Worm (Caenorhabditis elegans) whole organism, L1 larva: ENCODE data around the gene col-157.

Experiments used
- C04F5.9 ChIP-seq: sonication (generic microtip); optimal IDR thresholded peaks from 2 replicates; lab custom pipeline; 2016; ENCODE audit warnings: missing genetic modification characterization, missing compliant biosample characterization
- C34B4.2 ChIP-seq: sonication (generic microtip); optimal IDR thresholded peaks from 2 replicates; lab custom pipeline; 2017; ENCODE audit warnings: mild to moderate bottlenecking, missing genetic modification characterization, missing compliant biosample characterization
- aha-1 ChIP-seq: fragments of 150-350 bp; optimal IDR thresholded peaks from 2 replicates; lab custom pipeline; 2014; ENCODE audit warnings: missing biosample characterization, missing genetic modification characterization
- alr-1 ChIP-seq: fragments of 200-800 bp; sonication (Bioruptor generic); optimal IDR thresholded peaks from 2 replicates; lab custom pipeline; 2018; ENCODE audit warnings: borderline replicate concordance, mild to moderate bottlenecking, missing genetic modification characterization, missing compliant biosample characterization
- blmp-1 ChIP-seq: fragments of 150-350 bp; optimal IDR thresholded peaks from 2 replicates; lab custom pipeline; 2014; ENCODE audit warnings: missing biosample characterization, missing genetic modification characterization
- ceh-63 ChIP-seq: fragments of 200-800 bp; sonication (Bioruptor generic); optimal IDR thresholded peaks from 2 replicates; lab custom pipeline; 2018; ENCODE audit warnings: mild to moderate bottlenecking, missing genetic modification characterization, missing compliant biosample characterization
- ceh-82 ChIP-seq, 3 experiments: fragments of 150-350 bp in 1 of 3; sonication (generic microtip) in 2 of 3; optimal IDR thresholded peaks; 2 replicates each; lab custom pipeline; 2014 to 2017; ENCODE audit warnings: missing biosample characterization in 3 of 3, missing genetic modification characterization in 3 of 3
- ceh-90 ChIP-seq: sonication (generic microtip); optimal IDR thresholded peaks from 2 replicates; lab custom pipeline; 2016; ENCODE audit warnings: missing genetic modification characterization, missing compliant biosample characterization
- ces-1 ChIP-seq: fragments of 150-350 bp; optimal IDR thresholded peaks from 2 replicates; lab custom pipeline; 2014; ENCODE audit warnings: missing biosample characterization, missing genetic modification reagents, missing genetic modification characterization
- dsc-1 ChIP-seq: sonication (generic microtip); optimal IDR thresholded peaks from 2 replicates; lab custom pipeline; 2016; ENCODE audit warnings: mild to moderate bottlenecking, missing genetic modification characterization, missing compliant biosample characterization
- efl-1 ChIP-seq, 4 experiments: fragments of 150-350 bp; optimal IDR thresholded peaks in 3 of 4; peaks in 1 of 4; 1 replicate in 1 of 4; 2 replicates in 3 of 4; lab custom pipeline; 2014; ENCODE audit warnings: missing biosample characterization in 2 of 4, missing genetic modification characterization in 2 of 4, missing genetic modification reagents in 2 of 4
- egl-27 ChIP-seq, 2 experiments: fragments of 150-350 bp in 1 of 2; sonication (generic microtip); optimal IDR thresholded peaks; 3 replicates each; lab custom pipeline; 2017 to 2018; ENCODE audit warnings: missing biosample characterization in 2 of 2, missing genetic modification characterization in 2 of 2, missing genetic modification reagents in 2 of 2
- elt-3 ChIP-seq, 6 experiments: fragments of 150-350 bp in 1 of 6; sonication (generic microtip); optimal IDR thresholded peaks; 2 replicates each; lab custom pipeline; 2017 to 2018; ENCODE audit warnings: missing biosample characterization in 6 of 6, missing genetic modification characterization in 6 of 6, inconsistent platforms in 1 of 6
- ets-5 ChIP-seq: fragments of 200-800 bp; sonication (Bioruptor generic); IDR thresholded peaks from 2 replicates; pipeline ENCODE4 v1.3.6; 2022; ENCODE audit warnings: missing genetic modification characterization, missing compliant biosample characterization
- fkh-4 ChIP-seq: sonication (generic microtip); optimal IDR thresholded peaks from 2 replicates; lab custom pipeline; 2016; ENCODE audit warnings: missing compliant biosample characterization, missing genetic modification characterization, borderline replicate concordance
- fkh-8 ChIP-seq: sonication (generic microtip); optimal IDR thresholded peaks from 2 replicates; lab custom pipeline; 2016; ENCODE audit warnings: mild to moderate bottlenecking, missing genetic modification characterization, missing compliant biosample characterization
- isw-1 ChIP-seq: fragments of 200-800 bp; sonication (Bioruptor generic); IDR thresholded peaks from 2 replicates; pipeline ENCODE4 v1.3.6; 2022; ENCODE audit warnings: missing genetic modification characterization, missing compliant biosample characterization
- lin-13 ChIP-seq: fragments of 150-350 bp; optimal IDR thresholded peaks from 2 replicates; lab custom pipeline; 2014; ENCODE audit warnings: missing biosample characterization, missing genetic modification reagents, missing genetic modification characterization
- lin-14 ChIP-seq: fragments of 200-800 bp; sonication (Bioruptor generic); optimal IDR thresholded peaks from 2 replicates; lab custom pipeline; 2018; ENCODE audit warnings: mild to moderate bottlenecking, missing genetic modification characterization, moderate library complexity, missing compliant biosample characterization
- lin-15B ChIP-seq: fragments of 150-350 bp; sonication (generic microtip); optimal IDR thresholded peaks from 3 replicates; lab custom pipeline; 2014; ENCODE audit warnings: missing biosample characterization, missing genetic modification characterization
- lin-39 ChIP-seq: fragments of 150-350 bp; optimal IDR thresholded peaks from 2 replicates; lab custom pipeline; 2014; ENCODE audit warnings: missing biosample characterization, missing genetic modification reagents, missing genetic modification characterization
- lsy-2 ChIP-seq, 2 experiments: fragments of 150-350 bp; optimal IDR thresholded peaks; 2 replicates each; lab custom pipeline; 2014; ENCODE audit warnings: missing biosample characterization in 2 of 2, missing genetic modification characterization in 2 of 2
- mdl-1 ChIP-seq, 2 experiments: fragments of 150-350 bp; optimal IDR thresholded peaks; 2 replicates each; lab custom pipeline; 2014 to 2017; ENCODE audit warnings: missing biosample characterization in 2 of 2, missing genetic modification characterization in 2 of 2, inconsistent platforms in 1 of 2
- mep-1 ChIP-seq: fragments of 150-350 bp; optimal IDR thresholded peaks from 2 replicates; lab custom pipeline; 2014; ENCODE audit warnings: missing biosample characterization, missing genetic modification characterization
- nhr-19 ChIP-seq: fragments of 200-800 bp; sonication (Bioruptor generic); conservative IDR thresholded peaks from 2 replicates; pipeline ENCODE4 v1.3.6; 2022; ENCODE audit warnings: missing genetic modification characterization, missing compliant biosample characterization
- nhr-20 ChIP-seq: sonication (generic microtip); optimal IDR thresholded peaks from 2 replicates; lab custom pipeline; 2016; ENCODE audit warnings: mild to moderate bottlenecking, missing genetic modification characterization, missing compliant biosample characterization
- nhr-237 ChIP-seq: fragments of 150-350 bp; optimal IDR thresholded peaks from 2 replicates; lab custom pipeline; 2014; ENCODE audit warnings: missing biosample characterization, missing genetic modification characterization
- nhr-71 ChIP-seq: sonication (generic microtip); optimal IDR thresholded peaks from 2 replicates; lab custom pipeline; 2016; ENCODE audit warnings: mild to moderate bottlenecking, missing genetic modification characterization, moderate library complexity, missing compliant biosample characterization
- nhr-77 ChIP-seq: fragments of 150-350 bp; optimal IDR thresholded peaks from 2 replicates; lab custom pipeline; 2014; ENCODE audit warnings: missing biosample characterization, missing genetic modification characterization
- nhr-85 ChIP-seq: sonication (generic microtip); peaks from one replicate; lab custom pipeline; 2016; ENCODE audit warnings: missing genetic modification characterization, inconsistent platforms, missing compliant biosample characterization
- nhr-90 ChIP-seq: sonication (generic microtip); optimal IDR thresholded peaks from 2 replicates; lab custom pipeline; 2016; ENCODE audit warnings: mild to moderate bottlenecking, missing genetic modification characterization, missing compliant biosample characterization; ENCODE audit not compliant: poor library complexity
- pag-3 ChIP-seq: sonication (generic microtip); optimal IDR thresholded peaks from 2 replicates; lab custom pipeline; 2017; ENCODE audit warnings: missing genetic modification characterization, mild to moderate bottlenecking, missing compliant biosample characterization, antibody characterized with exemption, borderline replicate concordance; ENCODE audit not compliant: insufficient read depth
- rnt-1 ChIP-seq: sonication (generic microtip); optimal IDR thresholded peaks from 2 replicates; lab custom pipeline; 2016; ENCODE audit warnings: mild to moderate bottlenecking, missing genetic modification characterization, moderate library complexity, missing compliant biosample characterization
- skn-1 ChIP-seq: fragments of 150-350 bp; optimal IDR thresholded peaks from 2 replicates; lab custom pipeline; 2014; ENCODE audit warnings: missing biosample characterization, missing genetic modification characterization
- snu-23 ChIP-seq: sonication (generic microtip); optimal IDR thresholded peaks from 2 replicates; lab custom pipeline; 2016; ENCODE audit warnings: missing genetic modification characterization, missing compliant biosample characterization
- sptf-1 ChIP-seq: fragments of 150-350 bp; optimal IDR thresholded peaks from 2 replicates; lab custom pipeline; 2014; ENCODE audit warnings: missing biosample characterization, missing genetic modification characterization
- sup-37 ChIP-seq: fragments of 200-800 bp; sonication (Bioruptor generic); optimal IDR thresholded peaks from 2 replicates; lab custom pipeline; 2018; ENCODE audit warnings: mild to moderate bottlenecking, missing genetic modification characterization, missing compliant biosample characterization
- swsn-7 ChIP-seq: sonication (generic microtip); optimal IDR thresholded peaks from 2 replicates; lab custom pipeline; 2016; ENCODE audit warnings: missing genetic modification characterization, missing compliant biosample characterization
- tbx-2 ChIP-seq: sonication (generic microtip); optimal IDR thresholded peaks from 2 replicates; lab custom pipeline; 2016; ENCODE audit warnings: missing genetic modification characterization, missing compliant biosample characterization
- tlp-1 ChIP-seq: fragments of 150-350 bp; optimal IDR thresholded peaks from 2 replicates; lab custom pipeline; 2014; ENCODE audit warnings: missing biosample characterization, missing genetic modification characterization
- unc-130 ChIP-seq: fragments of 150-350 bp; optimal IDR thresholded peaks from 2 replicates; lab custom pipeline; 2017; ENCODE audit warnings: missing biosample characterization, missing genetic modification characterization, inconsistent platforms
- unc-98 ChIP-seq: fragments of 200-800 bp; sonication (Bioruptor generic); IDR thresholded peaks from 2 replicates; pipeline ENCODE4 v1.3.6; 2022; ENCODE audit warnings: missing genetic modification characterization, missing compliant biosample characterization
- zag-1 ChIP-seq: fragments of 150-350 bp; optimal IDR thresholded peaks from 2 replicates; lab custom pipeline; 2014; ENCODE audit warnings: missing biosample characterization, missing genetic modification characterization
- ztf-11 ChIP-seq, 2 experiments: sonication (generic microtip); optimal IDR thresholded peaks; 2 replicates each; lab custom pipeline; 2016 to 2017; ENCODE audit warnings: missing genetic modification characterization in 2 of 2, missing biosample characterization in 1 of 2, missing compliant biosample characterization in 1 of 2

The col-157 gene

DNA sequence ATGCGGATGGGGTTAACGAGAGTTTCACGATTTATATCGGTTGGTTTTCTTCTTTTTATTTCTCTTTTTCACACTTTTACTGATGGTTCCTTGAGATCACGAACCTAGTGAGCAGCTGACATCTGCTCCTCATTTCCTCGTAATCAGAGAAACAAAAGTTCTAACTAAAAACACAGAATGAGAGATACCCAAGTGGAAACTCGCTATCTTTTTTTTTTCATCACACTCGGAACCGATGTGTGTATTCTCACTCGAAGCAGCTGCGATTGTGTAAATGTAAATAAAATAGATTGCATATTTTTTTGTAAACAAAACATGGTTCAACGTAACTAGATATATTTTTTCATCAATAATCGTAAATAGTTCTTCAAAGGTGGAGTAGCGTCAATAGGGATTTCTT is 22.5 kb downstream of the col-157 start:
- TF ChIP-seq mdl-1 (tag; optimal IDR thresholded peaks at IDR 0.05; lab: Kevin White, UChicago) (no peak), lin-13 (GFP tag; lab: Kevin White, UChicago) (no peak), unc-98 (GFP tag; lab: Robert Waterston, UW) (no peak), fkh-8 (no peak), efl-1 (optimal IDR thresholded peaks at IDR 0.05; lab: Kevin White, UChicago) (peak in 1 of 2 experiments; percentile 18), efl-1 (GFP tag; optimal IDR thresholded peaks at IDR 0.05 in 1 of 2; lab: Kevin White, UChicago) (no peak), snu-23 (GFP tag; lab: Kevin White, UChicago) (peak; percentile 40), nhr-71 (peak; percentile 72), tbx-2 (tag; lab: Kevin White, UChicago) (no peak), ceh-63 (GFP tag; lab: Kevin White, UChicago) (no peak), lin-15B (tag; lab: Kevin White, UChicago) (no peak), ets-5 (GFP tag; lab: Robert Waterston, UW) (no peak), lin-14 (GFP tag; lab: Kevin White, UChicago) (peak; percentile 88), ceh-82 (tag; optimal IDR thresholded peaks at IDR 0.05; lab: Kevin White, UChicago) (no peak), isw-1 (GFP tag; lab: Robert Waterston, UW) (no peak), nhr-20 (tag; lab: Kevin White, UChicago) (peak; percentile 33), mep-1 (peak; percentile 43), fkh-4 (tag; lab: Kevin White, UChicago) (peak; percentile 85), rnt-1 (tag; lab: Kevin White, UChicago) (peak; percentile 61), ztf-11 (tag; optimal IDR thresholded peaks at IDR 0.05; lab: Kevin White, UChicago) (no peak), nhr-237 (tag; lab: Kevin White, UChicago) (no peak), alr-1 (tag; lab: Kevin White, UChicago) (no peak), lsy-2 (tag; optimal IDR thresholded peaks at IDR 0.05; lab: Kevin White, UChicago) (peak; percentile 30 to 56), unc-130 (tag; lab: Kevin White, UChicago) (peak; percentile 27), nhr-19 (GFP tag; lab: Robert Waterston, UW) (peak; percentile 48), dsc-1 (peak; percentile 98)

DNA sequence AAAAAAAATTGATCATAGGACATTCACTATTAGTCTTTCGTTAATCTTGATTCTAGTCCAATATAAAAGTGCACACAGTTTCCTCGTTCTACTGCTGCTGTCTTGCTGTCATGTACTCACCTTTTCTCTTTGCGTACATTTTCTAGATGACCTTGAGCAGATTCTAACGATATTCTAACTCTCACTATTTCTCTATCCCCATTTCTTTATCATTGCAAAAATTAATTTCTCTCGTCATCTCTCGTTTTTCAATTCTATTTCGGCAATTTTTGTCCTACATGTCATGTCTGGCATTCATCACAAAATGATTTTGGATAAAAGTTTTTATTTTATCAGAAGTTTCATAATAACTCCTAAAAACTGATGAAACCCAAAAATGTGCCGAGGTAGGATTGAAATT is 24.9 kb downstream of the col-157 start, which contains the start of gene ttll-5:
Gene ttll-5 (plus strand): TSS at position 288 of the 400 bp plus-strand sequence.
- TF ChIP-seq egl-27 (tag; optimal IDR thresholded peaks at IDR 0.05; lab: Kevin White, UChicago) (no peak), skn-1 (peak; percentile 21), sup-37 (GFP tag; lab: Kevin White, UChicago) (no peak), blmp-1 (peak; percentile 62), lin-14 (GFP tag; lab: Kevin White, UChicago) (peak; percentile 55), efl-1 (optimal IDR thresholded peaks at IDR 0.05; lab: Kevin White, UChicago) (no peak), efl-1 (GFP tag; optimal IDR thresholded peaks at IDR 0.05 in 1 of 2; lab: Kevin White, UChicago) (peak in 1 of 2 experiments; percentile 70), aha-1 (tag; lab: Kevin White, UChicago) (no peak), nhr-85 (tag; lab: Kevin White, UChicago) (peak; percentile 77), pag-3 (tag; lab: Kevin White, UChicago) (peak; percentile 57), mdl-1 (tag; optimal IDR thresholded peaks at IDR 0.05; lab: Kevin White, UChicago) (no peak), ces-1 (GFP tag; lab: Kevin White, UChicago) (no peak), elt-3 (tag; optimal IDR thresholded peaks at IDR 0.05; lab: Kevin White, UChicago) (peak in 3 of 6 experiments; percentile 6 to 62 (median 62)), nhr-20 (tag; lab: Kevin White, UChicago) (peak; percentile 7), snu-23 (GFP tag; lab: Kevin White, UChicago) (peak; percentile 5)

ce11 chrV:11513432-11513831 is 29.6 kb downstream of the col-157 start, which contains the start of gene C55A6.3:
Gene C55A6.3, minus strand, starts transcription at chrV:11513532.
- TF ChIP-seq nhr-19 (GFP tag; lab: Robert Waterston, UW) (no peak), nhr-77 (tag; lab: Kevin White, UChicago) (no peak), egl-27 (tag; optimal IDR thresholded peaks at IDR 0.05; lab: Kevin White, UChicago) (no peak), nhr-90 (no peak), lin-39 (no peak), nhr-85 (tag; lab: Kevin White, UChicago) (no peak), sptf-1 (no peak), unc-98 (GFP tag; lab: Robert Waterston, UW) (no peak), ceh-90 (no peak), C34B4.2 (tag; lab: Kevin White, UChicago) (no peak), ceh-82 (tag; optimal IDR thresholded peaks at IDR 0.05; lab: Kevin White, UChicago) (no peak), zag-1 (no peak), alr-1 (tag; lab: Kevin White, UChicago) (no peak), C04F5.9 (tag; lab: Kevin White, UChicago) (no peak), aha-1 (tag; lab: Kevin White, UChicago) (no peak), lin-13 (GFP tag; lab: Kevin White, UChicago) (no peak), swsn-7 (no peak), tlp-1 (no peak)
